Fruit fly (Drosophila melanogaster) S2 (cell line): Measurements from ENCODE around the gene Ost48.

Source experiments
- CG8478 ChIP-seq: fragments of >200 bp; optimal IDR thresholded peaks from 2 replicates; lab custom pipeline; 2018
- CTCF ChIP-seq, 2 experiments: fragments of >200 bp; optimal IDR thresholded peaks; 2 replicates each; lab custom pipeline; 2018

DNA sequence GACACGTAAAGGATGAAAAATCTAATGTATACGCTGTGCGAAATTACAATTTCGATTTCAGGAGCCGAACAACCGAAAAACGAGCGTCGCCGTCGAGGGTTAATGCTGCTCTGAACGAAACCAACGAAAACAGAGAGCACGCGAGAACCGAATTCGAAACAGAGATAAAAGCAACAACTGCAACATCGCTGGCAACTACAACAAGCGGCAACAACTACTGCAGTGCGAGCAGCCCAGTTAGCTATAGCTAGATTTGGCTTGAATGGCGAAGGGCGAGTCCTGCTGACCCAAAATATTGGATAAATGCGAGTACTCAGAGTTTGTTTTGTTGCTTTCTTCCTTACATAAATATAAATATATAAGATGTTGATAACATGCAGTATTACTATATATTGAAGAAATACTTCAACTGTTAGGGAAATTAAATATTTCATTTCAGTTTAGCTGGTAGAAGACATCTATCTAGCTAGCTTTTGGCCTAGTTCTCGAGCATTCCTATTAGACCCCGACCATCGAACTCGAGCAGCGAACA is 23.3 kb downstream of the Ost48 start, which contains the start of gene fend:
- TF ChIP-seq CG8478 (lab: Kevin White, UChicago) (no peak), CTCF (optimal IDR thresholded peaks at IDR 0.05; lab: Kevin White, UChicago) (no peak)
